Worm (Caenorhabditis elegans): ENCODE data around the gene eral-1.

Gene eral-1

DNA sequence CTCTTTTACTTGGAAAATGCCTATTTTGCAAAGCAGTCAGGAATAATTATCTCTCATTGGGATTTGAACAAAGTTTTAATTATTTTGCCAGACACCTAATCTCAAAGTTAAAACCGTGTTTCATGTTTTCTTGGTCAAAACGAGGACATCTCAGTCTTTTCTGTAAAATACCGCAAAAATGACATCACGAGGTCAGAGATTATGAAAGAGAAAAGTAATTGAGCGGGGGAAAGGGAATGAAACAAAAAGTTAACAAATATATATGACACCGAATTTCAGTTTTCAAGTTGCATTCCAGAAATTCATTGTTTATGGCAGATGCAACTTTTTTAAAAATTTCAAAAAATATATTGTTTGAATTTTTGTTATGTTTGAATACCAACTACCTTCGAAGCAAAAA, 13.0 kb upstream of the eral-1 start:
- TF ChIP-seq tbx-7 (tag; optimal IDR thresholded peaks at IDR 0.05) (no peak), K02D7.2 (tag; optimal IDR thresholded peaks at IDR 0.05) (no peak), Y22D7AL.16 (tag; optimal IDR thresholded peaks at IDR 0.05) (no peak)

DNA sequence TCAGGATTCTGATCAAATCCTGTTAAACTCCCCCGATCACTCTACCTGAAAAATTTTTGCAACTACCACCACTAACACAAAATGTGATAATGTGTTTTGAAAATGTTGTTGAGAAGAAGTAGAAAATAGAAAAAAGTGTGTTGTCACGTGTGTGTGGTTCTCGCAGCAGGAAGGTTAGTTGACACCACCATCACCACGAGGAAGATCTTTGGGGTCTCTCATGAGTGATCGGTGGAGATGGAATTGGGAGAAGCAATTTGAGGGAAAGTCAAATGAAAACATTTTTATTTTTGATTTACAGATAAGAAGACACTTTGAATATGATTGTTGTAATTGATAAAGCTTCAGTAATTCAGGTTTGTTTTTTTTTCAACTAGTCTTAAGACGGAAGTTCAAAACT, 12.1 kb upstream of the eral-1 start:
- TF ChIP-seq hlh-30 (tag; optimal IDR thresholded peaks at IDR 0.05; ENCODE audit: insufficient read depth) (peak; percentile 40), T23F11.4 (GFP tag; optimal IDR thresholded peaks at IDR 0.05) (no peak)

DNA sequence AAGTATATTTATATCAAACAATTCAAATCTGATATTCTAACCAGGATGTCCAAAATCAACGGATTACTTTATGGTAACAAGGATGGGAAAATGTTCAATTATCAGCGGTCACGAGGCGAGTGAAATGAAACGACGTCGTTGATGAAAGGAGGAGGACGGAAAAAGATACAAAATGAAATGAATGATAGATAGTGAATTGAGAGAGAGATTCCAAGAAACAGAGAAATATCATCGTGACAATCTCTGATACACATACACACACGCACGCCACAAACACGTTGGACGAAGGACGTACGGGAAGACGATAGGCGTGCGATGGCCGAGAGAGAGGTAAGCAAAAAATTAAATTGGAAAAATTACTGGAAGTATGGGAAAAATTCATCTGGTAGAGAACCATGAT, 11.5 kb upstream of the eral-1 start:
- TF ChIP-seq unc-55 (GFP tag; optimal IDR thresholded peaks at IDR 0.05) (peak; percentile 76), rnt-1 (tag; optimal IDR thresholded peaks at IDR 0.05) (peak; percentile 29), hlh-30 (tag; optimal IDR thresholded peaks at IDR 0.05; ENCODE audit: insufficient read depth) (peak; percentile 40), madf-2 (tag; optimal IDR thresholded peaks at IDR 0.05) (no peak)

DNA sequence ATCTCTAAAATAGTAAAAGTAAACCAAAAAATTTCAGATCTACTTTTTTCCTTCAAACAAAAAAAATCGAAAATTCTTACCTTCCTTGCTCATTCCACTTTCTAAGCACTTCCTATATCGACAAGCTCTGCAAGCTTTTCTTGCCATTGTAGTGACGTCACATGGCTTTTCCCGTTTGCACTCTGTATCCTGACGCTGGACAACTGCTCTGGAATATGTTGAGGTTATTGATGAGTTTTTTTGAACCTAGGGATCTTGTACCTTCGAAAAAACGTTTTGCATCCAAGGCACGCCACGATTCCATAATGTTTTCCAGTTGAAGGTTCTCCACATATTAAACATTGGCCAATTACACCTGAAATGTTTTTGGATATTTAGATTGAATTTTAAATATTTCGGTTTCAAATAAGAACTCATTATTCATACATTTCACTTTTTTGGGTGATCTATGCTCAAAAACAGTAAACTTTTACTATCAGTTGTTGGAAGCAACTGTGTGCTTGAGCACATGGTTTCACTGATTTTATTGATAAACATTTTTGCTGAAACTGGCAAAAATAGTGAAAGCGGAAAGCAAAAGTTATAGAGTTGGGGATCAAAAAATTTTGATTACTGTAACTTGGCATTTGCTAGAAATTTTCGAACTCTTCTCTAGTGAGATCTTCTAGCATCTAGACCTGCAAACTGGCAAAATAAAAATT, 10.6 kb upstream of the eral-1 start:
- TF ChIP-seq nhr-11 (tag; optimal IDR thresholded peaks at IDR 0.05) (no peak), ceh-19 (GFP tag; optimal IDR thresholded peaks at IDR 0.05) (no peak), eyg-1 (tag; optimal IDR thresholded peaks at IDR 0.05) (no peak), pqm-1 (tag; optimal IDR thresholded peaks at IDR 0.05) (no peak), pha-2 (tag; optimal IDR thresholded peaks at IDR 0.05) (no peak), sox-4 (tag; optimal IDR thresholded peaks at IDR 0.05) (no peak), ceh-45 (GFP tag; IDR thresholded peaks at IDR 0.05) (no peak), fkh-10 (GFP tag; optimal IDR thresholded peaks at IDR 0.05) (no peak), elt-4 (tag; optimal IDR thresholded peaks at IDR 0.05) (no peak), F13H6.1 (tag; optimal IDR thresholded peaks at IDR 0.05) (no peak), che-1 (tag; optimal IDR thresholded peaks at IDR 0.05) (no peak), Y22D7AL.16 (tag; optimal IDR thresholded peaks at IDR 0.05) (no peak), gmeb-2 (tag; optimal IDR thresholded peaks at IDR 0.05) (no peak), zip-5 (tag; optimal IDR thresholded peaks at IDR 0.05) (no peak), pha-4 (tag; optimal IDR thresholded peaks at IDR 0.05) (no peak), pros-1 (tag; optimal IDR thresholded peaks at IDR 0.05) (no peak), T23F11.4 (GFP tag; optimal IDR thresholded peaks at IDR 0.05) (no peak), K09A11.1 (tag; optimal IDR thresholded peaks at IDR 0.05; ENCODE audit: insufficient read depth) (no peak), hlh-8 (tag; optimal IDR thresholded peaks at IDR 0.05) (no peak), C38D4.7 (GFP tag; optimal IDR thresholded peaks at IDR 0.05) (no peak)

DNA sequence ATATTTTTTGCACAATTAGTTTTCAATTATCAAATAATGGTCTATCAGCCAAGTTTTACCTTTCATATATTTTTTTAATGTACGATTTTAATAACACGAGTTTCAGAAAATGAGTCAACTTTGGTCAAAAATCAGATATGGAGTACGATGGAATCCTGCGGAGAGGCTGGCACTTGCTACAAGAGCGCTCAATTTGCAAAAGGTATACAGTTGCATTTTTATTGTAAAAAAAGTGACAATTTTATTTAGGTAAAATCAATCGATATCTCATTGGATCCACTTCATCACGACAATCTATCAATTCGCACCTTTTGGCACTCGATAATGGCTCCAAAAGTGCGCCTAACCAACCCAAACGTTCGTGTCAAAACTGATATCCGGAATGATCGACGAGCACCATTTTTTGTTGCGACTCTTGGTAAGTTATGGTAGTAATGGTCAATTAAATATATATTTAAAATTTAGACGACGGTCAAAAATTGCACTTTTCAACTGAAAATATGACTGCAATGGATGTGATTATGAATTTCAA, 8.0 kb upstream of the eral-1 start, which contains the start of gene mrpl-53:
mrpl-53 (plus strand) TSS at position 107 of the 532 bp plus-strand sequence.
- TF ChIP-seq madf-2 (tag; optimal IDR thresholded peaks at IDR 0.05) = no peak
- TF ChIP-seq tbx-2 (tag; optimal IDR thresholded peaks at IDR 0.05) = no peak
- TF ChIP-seq K09A11.1 (tag; optimal IDR thresholded peaks at IDR 0.05; ENCODE audit: insufficient read depth) = no peak
- TF ChIP-seq lin-11 (tag; optimal IDR thresholded peaks at IDR 0.05) = no peak
- TF ChIP-seq fkh-10 (GFP tag; optimal IDR thresholded peaks at IDR 0.05) = no peak

DNA sequence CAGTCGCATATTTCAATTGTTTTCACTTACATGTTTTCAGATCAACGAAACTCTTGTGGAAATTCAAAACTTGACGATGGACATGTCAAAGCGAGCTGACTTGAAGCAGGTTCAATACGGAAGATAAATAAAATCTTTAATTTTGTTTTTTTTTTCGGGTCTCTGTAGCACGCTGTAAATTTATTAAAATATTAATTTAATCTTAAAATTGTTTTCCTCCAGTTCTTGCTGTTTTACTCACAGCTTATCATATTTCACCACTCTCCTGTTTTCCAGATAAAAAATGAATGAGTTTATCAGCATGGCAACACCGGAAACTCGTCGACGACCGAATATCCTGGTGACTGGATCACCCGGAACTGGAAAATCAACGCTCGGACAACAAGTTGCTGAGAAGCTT, 6.8 kb upstream of the eral-1 start, which contains the start of gene E02H1.6:
E02H1.6 (plus strand) TSS at position 301 of the 400 bp plus-strand sequence.
- no peak for TF ChIP-seq dmd-4 (tag; optimal IDR thresholded peaks at IDR 0.05; ENCODE audit: borderline replicate concordance)

DNA sequence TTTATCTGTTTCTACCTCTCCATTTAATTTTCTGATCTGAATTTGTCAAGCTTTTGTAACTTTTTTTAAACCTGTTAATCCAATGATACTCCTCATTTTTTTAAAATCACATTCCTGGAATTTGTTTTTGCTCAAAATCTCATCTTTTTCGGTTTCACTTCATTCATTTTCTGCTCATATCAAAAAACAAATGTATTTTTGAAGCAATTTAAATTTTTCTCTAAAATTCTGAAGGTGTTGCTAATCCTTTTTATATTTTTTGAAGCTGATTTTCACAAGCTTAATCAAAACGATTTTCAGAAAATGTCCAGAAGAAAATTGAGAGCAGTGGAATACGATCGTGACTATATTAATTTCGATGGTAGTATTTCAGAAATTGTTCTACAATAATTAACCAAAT, 5.4 kb upstream of the eral-1 start, which contains the start of gene E02H1.5:
E02H1.5 (plus strand) TSS at position 301 of the 400 bp plus-strand sequence.
- TF ChIP-seq nhr-11 (tag; optimal IDR thresholded peaks at IDR 0.05) (no peak), fkh-10 (GFP tag; optimal IDR thresholded peaks at IDR 0.05) (no peak), eyg-1 (tag; optimal IDR thresholded peaks at IDR 0.05) (no peak), tbx-7 (tag; optimal IDR thresholded peaks at IDR 0.05) (no peak), mec-3 (tag; optimal IDR thresholded peaks at IDR 0.05; ENCODE audit: borderline replicate concordance) (no peak), ceh-18 (tag; optimal IDR thresholded peaks at IDR 0.05) (no peak), hlh-30 (tag; optimal IDR thresholded peaks at IDR 0.05; ENCODE audit: insufficient read depth) (no peak), C08G9.2 (tag; optimal IDR thresholded peaks at IDR 0.05) (no peak), pat-9 (tag; optimal IDR thresholded peaks at IDR 0.05) (no peak), sox-2 (GFP tag; IDR thresholded peaks at IDR 0.05) (no peak), ceh-30 (tag; optimal IDR thresholded peaks at IDR 0.05) (no peak), tbx-2 (tag; optimal IDR thresholded peaks at IDR 0.05) (no peak), ttx-3 (tag; optimal IDR thresholded peaks at IDR 0.05) (no peak), ceh-48 (tag; optimal IDR thresholded peaks at IDR 0.05) (no peak), F13H6.1 (tag; optimal IDR thresholded peaks at IDR 0.05) (no peak), ceh-24 (tag; optimal IDR thresholded peaks at IDR 0.05) (no peak), elt-4 (tag; optimal IDR thresholded peaks at IDR 0.05) (no peak), npax-4 (tag; optimal IDR thresholded peaks at IDR 0.05) (no peak)

Data from whole organism, late embryonic.